Fruit fly (Drosophila melanogaster) whole organism, embryonic: ENCODE results near the gene CG42581.

Experiments
- CG11504 ChIP-seq: fragments of 200-800 bp; sonication (Bioruptor generic); optimal IDR thresholded peaks from 3 replicates; lab custom pipeline; 2019; ENCODE audit warnings: missing biosample characterization, mild to moderate bottlenecking, missing genetic modification characterization, moderate library complexity
- Camta ChIP-seq: fragments of 200-800 bp; sonication (Bioruptor generic); optimal IDR thresholded peaks from 2 replicates; lab custom pipeline; 2016; ENCODE audit warnings: missing biosample characterization, missing genetic modification characterization
- D ChIP-seq, 2 experiments: fragments of 200-800 bp in 1 of 2; fragments of >200 bp in 1 of 2; sonication (Bioruptor generic) in 1 of 2; optimal IDR thresholded peaks; 2 replicates in 1 of 2; 3 replicates in 1 of 2; lab custom pipeline; 2017; ENCODE audit warnings: mild to moderate bottlenecking in 1 of 2, missing biosample characterization in 1 of 2, missing genetic modification characterization in 1 of 2, missing genetic modification reagents in 1 of 2
- Drgx ChIP-seq: fragments of 200-800 bp; sonication (Bioruptor generic); IDR thresholded peaks from 2 replicates; pipeline ENCODE4 v1.3.6; 2022; ENCODE audit warnings: missing biosample characterization, missing genetic modification characterization
- Hr51 ChIP-seq, 2 experiments: fragments of 200-800 bp; sonication (Bioruptor generic); optimal IDR thresholded peaks; 2 replicates in 1 of 2; 3 replicates in 1 of 2; lab custom pipeline; 2016 to 2018; ENCODE audit warnings: missing biosample characterization in 2 of 2, missing genetic modification characterization in 2 of 2, mild to moderate bottlenecking in 1 of 2, moderate library complexity in 1 of 2
- sna ChIP-seq: fragments of 200-800 bp; sonication (Bioruptor generic); IDR thresholded peaks from 2 replicates; pipeline ENCODE4 v1.3.6; 2022; ENCODE audit warnings: missing biosample characterization, missing genetic modification characterization; ENCODE audit not compliant: partially characterized antibody

DNA sequence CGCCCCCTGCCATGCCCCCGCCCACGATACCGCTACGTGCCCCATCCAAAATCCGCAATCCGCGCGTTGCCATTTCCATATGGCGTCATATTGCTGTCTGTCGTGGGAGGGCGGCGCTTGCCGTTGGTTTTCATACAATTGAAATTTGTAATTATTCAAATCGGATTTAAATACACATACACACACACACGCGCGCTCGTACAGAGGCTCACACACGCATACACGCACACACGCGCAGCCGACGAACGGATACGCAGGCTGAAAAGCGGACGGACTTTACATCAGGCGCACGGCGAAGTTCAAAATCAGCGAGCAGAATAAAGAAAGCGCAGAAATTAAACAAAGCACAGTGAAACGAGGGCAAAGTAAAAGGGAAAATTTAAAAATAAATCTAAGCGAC, 29.3 kb downstream of the CG42581 start:
- TF ChIP-seq D (optimal IDR thresholded peaks at IDR 0.05; lab: Kevin White, UChicago) (no peak), D (GFP tag; optimal IDR thresholded peaks at IDR 0.05; lab: Kevin White, UChicago) (no peak), Drgx (GFP tag; lab: Robert Waterston, UW) (no peak), CG11504 (tag; lab: Kevin White, UChicago) (no peak), Camta (GFP tag; lab: Kevin White, UChicago) (no peak), Hr51 (GFP tag; optimal IDR thresholded peaks at IDR 0.05; lab: Kevin White, UChicago) (no peak), sna (GFP tag; lab: Robert Waterston, UW) (no peak)
